Fruit fly (Drosophila melanogaster): Measurements from ENCODE around the gene CG33640.

Gene CG33640

DNA sequence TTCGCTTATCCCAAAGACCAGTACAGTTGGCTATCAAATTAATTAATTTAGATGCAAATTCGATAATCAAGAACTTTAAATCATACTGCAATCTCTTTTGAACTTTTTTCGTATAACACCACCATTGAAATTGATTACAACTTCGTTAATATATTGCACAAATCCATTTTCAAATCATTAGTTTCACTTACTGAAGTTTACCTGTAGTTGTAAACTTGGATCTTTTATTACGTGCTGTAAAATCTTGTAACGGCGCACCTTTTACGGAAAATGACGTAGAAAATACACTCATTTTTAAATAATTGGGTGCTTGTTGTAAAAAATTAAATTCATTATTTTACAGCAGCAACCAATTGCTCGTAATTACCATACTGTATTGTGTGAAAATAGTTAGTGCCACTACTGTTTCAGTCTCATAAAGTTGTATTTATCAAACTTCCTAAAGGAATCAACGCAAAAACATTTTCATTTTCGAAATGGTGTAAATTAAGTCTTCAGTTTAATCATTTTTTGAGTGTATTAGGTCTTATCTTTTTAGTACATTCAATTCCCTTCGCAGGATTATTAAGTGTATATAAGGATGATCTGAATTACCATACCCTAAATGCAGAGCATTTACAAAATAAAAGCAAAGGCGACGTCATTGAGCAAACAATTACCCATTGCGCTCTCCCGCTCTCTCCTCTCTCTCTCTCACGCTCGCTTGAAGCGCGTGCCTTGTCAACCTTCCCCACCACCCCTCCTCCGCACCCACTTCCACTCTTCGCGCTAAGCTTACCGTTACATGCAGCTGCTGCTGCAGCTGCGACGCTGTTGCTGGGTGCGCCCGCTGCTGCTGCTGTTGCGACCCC, 15.2 kb upstream of the CG33640 start:
- TF ChIP-seq tj (GFP tag; optimal IDR thresholded peaks at IDR 0.05) (no peak), Mnt (GFP tag; optimal IDR thresholded peaks at IDR 0.05) (peak; percentile 4), pad (GFP tag; optimal IDR thresholded peaks at IDR 0.05) (peak; percentile 16), Hr96 (GFP tag; optimal IDR thresholded peaks at IDR 0.05) (peak; percentile 59), cic (GFP tag; optimal IDR thresholded peaks at IDR 0.05) (no peak), CG1620 (GFP tag; optimal IDR thresholded peaks at IDR 0.05) (no peak), CG7101 (tag; optimal IDR thresholded peaks at IDR 0.05) (peak; percentile 62), cnc (optimal IDR thresholded peaks at IDR 0.05) (no peak), toe (GFP tag; optimal IDR thresholded peaks at IDR 0.05) (no peak), CG7045 (GFP tag; optimal IDR thresholded peaks at IDR 0.05) (peak; percentile 23), ovo (GFP tag; optimal IDR thresholded peaks at IDR 0.05) (peak; percentile 99), Clk (GFP tag; optimal IDR thresholded peaks at IDR 0.05) (no peak), CG11617 (GFP tag; optimal IDR thresholded peaks at IDR 0.05) (peak; percentile 41), CG5204 (GFP tag; optimal IDR thresholded peaks at IDR 0.05) (peak; percentile 22), Crg-1 (GFP tag; optimal IDR thresholded peaks at IDR 0.05) (no peak), CG12768 (GFP tag; optimal IDR thresholded peaks at IDR 0.05) (peak; percentile 10), kay (GFP tag; ENCODE audit: borderline replicate concordance) (peak; percentile 94), bab1 (GFP tag; optimal IDR thresholded peaks at IDR 0.05) (peak; percentile 43), CG33017 (tag; optimal IDR thresholded peaks at IDR 0.05) (peak; percentile 71), CG14711 (tag; optimal IDR thresholded peaks at IDR 0.05) (peak; percentile 57)

DNA sequence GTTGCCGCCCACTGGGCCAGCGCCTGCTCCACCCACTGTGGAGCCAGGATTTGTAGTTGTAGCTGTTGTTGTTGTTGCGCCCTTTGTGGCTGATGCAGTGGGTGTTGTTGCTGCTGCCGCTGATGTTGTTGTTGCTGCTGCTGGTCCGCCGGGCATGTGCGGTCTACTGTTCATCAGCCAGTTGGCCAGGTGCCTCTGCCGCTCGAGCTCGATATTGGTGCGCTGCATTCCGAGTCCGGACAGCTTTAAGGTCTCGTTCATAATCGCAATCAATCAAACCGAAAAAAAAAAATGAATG, 14.7 kb upstream of the CG33640 start:
- TF ChIP-seq Hr96 (GFP tag; optimal IDR thresholded peaks at IDR 0.05) (no peak), CG7045 (GFP tag; optimal IDR thresholded peaks at IDR 0.05) (no peak), Clk (GFP tag; optimal IDR thresholded peaks at IDR 0.05) (no peak), CG14711 (tag; optimal IDR thresholded peaks at IDR 0.05) (no peak), tj (GFP tag; optimal IDR thresholded peaks at IDR 0.05) (no peak), kay (GFP tag; ENCODE audit: borderline replicate concordance) (no peak), ovo (GFP tag; optimal IDR thresholded peaks at IDR 0.05) (no peak), CG12768 (GFP tag; optimal IDR thresholded peaks at IDR 0.05) (no peak), toe (GFP tag; optimal IDR thresholded peaks at IDR 0.05) (no peak), Mnt (GFP tag; optimal IDR thresholded peaks at IDR 0.05) (no peak), CG33017 (tag; optimal IDR thresholded peaks at IDR 0.05) (no peak), pad (GFP tag; optimal IDR thresholded peaks at IDR 0.05) (no peak), CG1620 (GFP tag; optimal IDR thresholded peaks at IDR 0.05) (no peak), CG5204 (GFP tag; optimal IDR thresholded peaks at IDR 0.05) (no peak), bab1 (GFP tag; optimal IDR thresholded peaks at IDR 0.05) (no peak), CG11617 (GFP tag; optimal IDR thresholded peaks at IDR 0.05) (no peak), cic (GFP tag; optimal IDR thresholded peaks at IDR 0.05) (no peak), cnc (optimal IDR thresholded peaks at IDR 0.05) (no peak)

DNA sequence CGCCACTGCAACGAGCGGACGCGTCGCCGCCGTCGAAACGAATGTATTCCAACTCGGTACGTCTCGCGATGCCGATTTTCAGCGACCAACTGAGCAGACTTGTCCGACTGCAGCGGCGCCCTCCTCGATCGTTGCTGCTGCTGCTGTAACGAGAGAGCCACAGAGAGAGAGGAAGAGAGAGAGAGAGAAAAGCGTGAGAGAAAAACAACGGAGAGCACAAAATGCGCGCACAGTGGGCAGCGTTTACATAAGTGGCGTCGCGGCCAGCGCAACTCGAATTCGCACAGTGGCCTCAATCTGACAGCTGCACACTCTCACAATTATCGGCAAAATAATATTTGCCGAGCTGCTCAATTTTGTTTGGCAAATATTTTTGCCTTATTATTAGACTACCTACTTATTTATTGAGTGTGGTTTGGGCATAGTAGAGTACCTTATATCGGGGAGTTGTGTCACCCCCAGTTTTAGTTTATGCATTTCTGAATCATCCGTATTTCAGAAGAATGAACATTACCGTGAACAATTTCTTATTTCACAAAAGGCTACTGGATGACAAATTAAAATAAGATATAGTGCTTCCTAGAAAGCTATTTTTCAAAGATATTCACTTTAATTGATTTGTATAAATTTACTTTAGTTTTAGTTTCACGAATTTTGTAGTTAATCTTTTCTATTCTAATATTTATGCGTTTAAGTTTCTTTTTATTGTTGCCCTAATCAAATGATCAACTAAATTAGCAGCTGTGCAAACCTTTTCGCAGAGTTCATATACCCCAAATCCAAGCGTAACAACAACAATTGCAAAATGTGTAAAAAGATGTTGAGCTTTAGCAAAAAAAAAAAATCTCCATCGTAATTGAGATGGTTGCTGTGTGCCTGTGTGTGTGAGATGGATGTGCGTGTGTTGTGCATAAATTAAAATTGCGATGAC, 14.0 kb upstream of the CG33640 start:
- TF ChIP-seq Hr96 (GFP tag; optimal IDR thresholded peaks at IDR 0.05): peak; percentile 40
- peak; percentile 21 for TF ChIP-seq Crg-1 (GFP tag; optimal IDR thresholded peaks at IDR 0.05)
- peak; percentile 29 for TF ChIP-seq CG7101 (tag; optimal IDR thresholded peaks at IDR 0.05)
- no peak for TF ChIP-seq tj (GFP tag; optimal IDR thresholded peaks at IDR 0.05)
- TF ChIP-seq CG5204 (GFP tag; optimal IDR thresholded peaks at IDR 0.05): peak; percentile 82
- peak; percentile 87 for TF ChIP-seq kay (GFP tag; ENCODE audit: borderline replicate concordance)
- TF ChIP-seq Mnt (GFP tag; optimal IDR thresholded peaks at IDR 0.05): peak; percentile 32
- TF ChIP-seq toe (GFP tag; optimal IDR thresholded peaks at IDR 0.05): peak; percentile 69
- TF ChIP-seq cic (GFP tag; optimal IDR thresholded peaks at IDR 0.05): no peak
- peak; percentile 33 for TF ChIP-seq CG33017 (tag; optimal IDR thresholded peaks at IDR 0.05)
- no peak for TF ChIP-seq CG14711 (tag; optimal IDR thresholded peaks at IDR 0.05)
- peak; percentile 27 for TF ChIP-seq Clk (GFP tag; optimal IDR thresholded peaks at IDR 0.05)
- peak; percentile 63 for TF ChIP-seq CG11617 (GFP tag; optimal IDR thresholded peaks at IDR 0.05)
- peak; percentile 31 for TF ChIP-seq CG7045 (GFP tag; optimal IDR thresholded peaks at IDR 0.05)
- TF ChIP-seq pad (GFP tag; optimal IDR thresholded peaks at IDR 0.05): peak; percentile 12
- no peak for TF ChIP-seq CG12768 (GFP tag; optimal IDR thresholded peaks at IDR 0.05)
- peak; percentile 34 for TF ChIP-seq CG1620 (GFP tag; optimal IDR thresholded peaks at IDR 0.05)
- peak; percentile 7 for TF ChIP-seq bab1 (GFP tag; optimal IDR thresholded peaks at IDR 0.05)
- TF ChIP-seq ovo (GFP tag; optimal IDR thresholded peaks at IDR 0.05): no peak
- TF ChIP-seq cnc (optimal IDR thresholded peaks at IDR 0.05): no peak

DNA sequence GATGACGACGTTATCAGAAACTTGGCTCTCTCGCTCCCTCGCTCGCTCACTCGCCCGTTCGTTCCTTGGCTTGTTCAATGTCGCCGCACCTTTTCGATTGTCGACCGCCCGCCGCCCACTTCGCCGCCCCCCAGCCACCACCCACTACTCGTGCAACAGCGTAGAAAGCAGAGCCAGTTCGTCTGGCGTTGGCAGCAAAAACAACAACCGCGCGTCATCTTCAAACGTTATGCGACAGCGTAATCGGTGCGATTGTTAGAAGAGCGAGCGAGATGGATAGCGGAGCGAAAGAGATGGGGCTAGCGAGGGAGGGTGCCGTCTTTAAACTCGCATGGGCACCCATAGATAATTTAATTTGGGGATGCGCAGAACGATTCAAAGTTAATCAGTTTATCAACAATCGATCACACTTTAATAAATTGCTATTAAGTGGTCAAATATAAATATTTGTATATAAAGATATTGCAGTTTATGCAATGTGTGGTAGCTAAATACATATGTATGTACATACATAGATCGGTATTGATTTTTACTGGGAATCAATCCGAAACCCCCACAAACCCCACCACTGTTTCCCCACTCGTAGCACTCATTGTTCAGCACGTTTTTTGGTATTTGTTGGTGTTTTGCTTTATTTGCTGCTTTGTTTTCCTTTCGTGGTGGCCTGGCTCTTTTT, 13.2 kb upstream of the CG33640 start:
- peak; percentile 54 for TF ChIP-seq Hr96 (GFP tag; optimal IDR thresholded peaks at IDR 0.05)
- peak; percentile 72 for TF ChIP-seq bab1 (GFP tag; optimal IDR thresholded peaks at IDR 0.05)
- TF ChIP-seq pad (GFP tag; optimal IDR thresholded peaks at IDR 0.05): peak; percentile 62
- TF ChIP-seq CG12768 (GFP tag; optimal IDR thresholded peaks at IDR 0.05): peak; percentile 87
- TF ChIP-seq cnc (optimal IDR thresholded peaks at IDR 0.05): no peak
- peak; percentile 57 for TF ChIP-seq tj (GFP tag; optimal IDR thresholded peaks at IDR 0.05)
- peak; percentile 24 for TF ChIP-seq Clk (GFP tag; optimal IDR thresholded peaks at IDR 0.05)
- peak; percentile 89 for TF ChIP-seq CG11617 (GFP tag; optimal IDR thresholded peaks at IDR 0.05)
- TF ChIP-seq CG33017 (tag; optimal IDR thresholded peaks at IDR 0.05): peak; percentile 91
- peak; percentile 86 for TF ChIP-seq Crg-1 (GFP tag; optimal IDR thresholded peaks at IDR 0.05)
- peak; percentile 18 for TF ChIP-seq toe (GFP tag; optimal IDR thresholded peaks at IDR 0.05)
- TF ChIP-seq kay (GFP tag; ENCODE audit: borderline replicate concordance): peak; percentile 93
- peak; percentile 60 for TF ChIP-seq CG7045 (GFP tag; optimal IDR thresholded peaks at IDR 0.05)
- peak; percentile 79 for TF ChIP-seq CG14711 (tag; optimal IDR thresholded peaks at IDR 0.05)
- TF ChIP-seq cic (GFP tag; optimal IDR thresholded peaks at IDR 0.05): peak; percentile 86
- TF ChIP-seq CG5204 (GFP tag; optimal IDR thresholded peaks at IDR 0.05): peak; percentile 77
- peak; percentile 65 for TF ChIP-seq CG1620 (GFP tag; optimal IDR thresholded peaks at IDR 0.05)
- TF ChIP-seq ovo (GFP tag; optimal IDR thresholded peaks at IDR 0.05): peak; percentile 42
- TF ChIP-seq CG7101 (tag; optimal IDR thresholded peaks at IDR 0.05): peak; percentile 90
- peak; percentile 70 for TF ChIP-seq Mnt (GFP tag; optimal IDR thresholded peaks at IDR 0.05)

Measured in whole organism, adult.